Worm (Caenorhabditis elegans): ENCODE results near the gene cht-3.

ce11 chrIV:7024829-7025228 lies 21.4 kb downstream of the cht-3 start:
- no peak for TF ChIP-seq pha-4 (tag; optimal IDR thresholded peaks at IDR 0.05)
- no peak for TF ChIP-seq nhr-11 (tag; optimal IDR thresholded peaks at IDR 0.05)
- no peak for TF ChIP-seq ceh-2 (tag; optimal IDR thresholded peaks at IDR 0.05)
- TF ChIP-seq tbx-2 (tag; optimal IDR thresholded peaks at IDR 0.05) = no peak
- no peak for TF ChIP-seq odd-2 (tag; optimal IDR thresholded peaks at IDR 0.05)
- TF ChIP-seq pha-2 (tag; optimal IDR thresholded peaks at IDR 0.05) = no peak
- TF ChIP-seq ama-1 (optimal IDR thresholded peaks at IDR 0.05) = no peak

Measured in whole organism, late embryonic.